Fruit fly (Drosophila melanogaster): ENCODE results near the gene Ipk2.

The Ipk2 gene

dm6 chr2L:602439-602879 lies 28.4 kb upstream of the Ipk2 start, which contains the start of gene CG13689 (continued):
- no peak for TF ChIP-seq CG7556 (GFP tag; optimal IDR thresholded peaks at IDR 0.05)
- no peak for TF ChIP-seq CG1832 (GFP tag; optimal IDR thresholded peaks at IDR 0.05)
- TF ChIP-seq lmd (GFP tag; IDR thresholded peaks at IDR 0.05): peak; percentile 53; the same call in 1 of the 2 replicates
- TF ChIP-seq MESR4 (GFP tag; optimal IDR thresholded peaks at IDR 0.05): peak; percentile 35
- no peak for TF ChIP-seq rib (GFP tag; IDR thresholded peaks at IDR 0.05)
- TF ChIP-seq Nf-YA (GFP tag; IDR thresholded peaks at IDR 0.05): no peak
- TF ChIP-seq Dek (tag; optimal IDR thresholded peaks at IDR 0.05): peak; percentile 32
- TF ChIP-seq dati (GFP tag; IDR thresholded peaks at IDR 0.05): no peak
- TF ChIP-seq ATbp (GFP tag; optimal IDR thresholded peaks at IDR 0.05): no peak
- TF ChIP-seq Jarid2 (GFP tag; optimal IDR thresholded peaks at IDR 0.05): peak; percentile 45
- no peak for TF ChIP-seq Eip74EF (GFP tag; optimal IDR thresholded peaks at IDR 0.05)
- no peak for TF ChIP-seq Hr78 (GFP tag; optimal IDR thresholded peaks at IDR 0.05)
- peak; percentile 17 for TF ChIP-seq Bdp1 (GFP tag; optimal IDR thresholded peaks at IDR 0.05)
- peak; percentile 47 for TF ChIP-seq Fer3 (tag; optimal IDR thresholded peaks at IDR 0.05)
- TF ChIP-seq pita (GFP tag; optimal IDR thresholded peaks at IDR 0.05): peak; percentile 17
- TF ChIP-seq Hey (tag; optimal IDR thresholded peaks at IDR 0.05): no peak
- TF ChIP-seq dmrt99B (tag; optimal IDR thresholded peaks at IDR 0.05): no peak
- no peak for TF ChIP-seq Dad (GFP tag; optimal IDR thresholded peaks at IDR 0.05)
- peak; percentile 57 for TF ChIP-seq Hmr (GFP tag; optimal IDR thresholded peaks at IDR 0.05)
- TF ChIP-seq lbe (GFP tag; optimal IDR thresholded peaks at IDR 0.05): no peak
- TF ChIP-seq CG9727 (GFP tag; optimal IDR thresholded peaks at IDR 0.05): no peak
- TF ChIP-seq CG16813 (GFP tag; IDR thresholded peaks at IDR 0.05; ENCODE audit: partially characterized antibody): no peak
- 0 out of 2 replicates have a peak, but pooled peaks have one; percentile 42 for TF ChIP-seq H2.0 (GFP tag; IDR thresholded peaks at IDR 0.05)
- peak; percentile 53 for TF ChIP-seq CG31441 (GFP tag; IDR thresholded peaks at IDR 0.05)
- peak; percentile 32 for TF ChIP-seq caup (GFP tag; optimal IDR thresholded peaks at IDR 0.05; ENCODE audit: severe bottlenecking)
- TF ChIP-seq CG15514 (GFP tag; optimal IDR thresholded peaks at IDR 0.05): peak; percentile 70
- TF ChIP-seq Side (GFP tag; optimal IDR thresholded peaks at IDR 0.05): peak; percentile 29
- TF ChIP-seq hth (optimal IDR thresholded peaks at IDR 0.05): no peak
- peak; percentile 65 for TF ChIP-seq Ptx1 (GFP tag; IDR thresholded peaks at IDR 0.05)
- TF ChIP-seq hb (GFP tag; IDR thresholded peaks at IDR 0.05; ENCODE audit: partially characterized antibody): no peak
- peak; percentile 92 for TF ChIP-seq sens (GFP tag)
- peak; percentile 2 for TF ChIP-seq CG9797 (GFP tag; optimal IDR thresholded peaks at IDR 0.05)
- TF ChIP-seq CG17385 (GFP tag; optimal IDR thresholded peaks at IDR 0.05): no peak
- no peak for TF ChIP-seq gsb (GFP tag; IDR thresholded peaks at IDR 0.05)
- peak; percentile 68 for TF ChIP-seq vvl (GFP tag; IDR thresholded peaks at IDR 0.05)
- peak; percentile 82 for TF ChIP-seq CG3995 (GFP tag; optimal IDR thresholded peaks at IDR 0.05)
- peak; percentile 41; the same call in 1 of the 3 replicates for TF ChIP-seq Opbp (GFP tag; IDR thresholded peaks at IDR 0.05; ENCODE audit: partially characterized antibody)
- no peak for TF ChIP-seq so (GFP tag; IDR thresholded peaks at IDR 0.05)
- TF ChIP-seq grau (tag; optimal IDR thresholded peaks at IDR 0.05): peak; percentile 52
- TF ChIP-seq CG8765 (GFP tag; IDR thresholded peaks at IDR 0.05): no peak
- TF ChIP-seq CG7987 (GFP tag; optimal IDR thresholded peaks at IDR 0.05): peak; percentile 45
- no peak for TF ChIP-seq fru (optimal IDR thresholded peaks at IDR 0.05)
- peak; percentile 28 for TF ChIP-seq Dp (GFP tag; optimal IDR thresholded peaks at IDR 0.05)
- no peak for TF ChIP-seq PHDP (tag; optimal IDR thresholded peaks at IDR 0.05)
- TF ChIP-seq CG3407 (GFP tag; optimal IDR thresholded peaks at IDR 0.05): peak; percentile 17
- TF ChIP-seq abd-A (tag; optimal IDR thresholded peaks at IDR 0.05): no peak
- peak; percentile 69; the same call in 1 of the 3 replicates for TF ChIP-seq CG2199 (GFP tag; IDR thresholded peaks at IDR 0.05)
- peak; percentile 52; the same call in 1 of the 3 replicates for TF ChIP-seq HLH4C (GFP tag; IDR thresholded peaks at IDR 0.05; ENCODE audit: partially characterized antibody)
- TF ChIP-seq CG14965 (GFP tag; optimal IDR thresholded peaks at IDR 0.05; ENCODE audit: borderline replicate concordance): no peak
- TF ChIP-seq ab (GFP tag; optimal IDR thresholded peaks at IDR 0.05): no peak

Measured in whole organism, embryonic.